Fruit fly (Drosophila melanogaster) whole organism, adult: ENCODE data around the gene CG12219.

Experiments
- CG11617 ChIP-seq: fragments of 200-800 bp; sonication (Bioruptor generic); optimal IDR thresholded peaks from 2 replicates; lab custom pipeline; 2017; ENCODE audit warnings: mild to moderate bottlenecking, missing biosample characterization, missing genetic modification reagents, missing genetic modification characterization
- CG12768 ChIP-seq: fragments of 200-800 bp; sonication (Bioruptor generic); optimal IDR thresholded peaks from 2 replicates; lab custom pipeline; 2017; ENCODE audit warnings: missing biosample characterization, missing genetic modification characterization, mild to moderate bottlenecking, moderate library complexity, missing genetic modification reagents
- CG14711 ChIP-seq: fragments of 200-800 bp; sonication (Bioruptor generic); optimal IDR thresholded peaks from 2 replicates; lab custom pipeline; 2018; ENCODE audit warnings: missing biosample characterization, mild to moderate bottlenecking, missing genetic modification characterization, moderate library complexity
- CG33017 ChIP-seq: fragments of 200-800 bp; sonication (Bioruptor generic); optimal IDR thresholded peaks from 2 replicates; lab custom pipeline; 2018; ENCODE audit warnings: missing biosample characterization, mild to moderate bottlenecking, missing genetic modification characterization, moderate library complexity
- Clk ChIP-seq: fragments of 200-800 bp; sonication (Bioruptor generic); optimal IDR thresholded peaks from 2 replicates; lab custom pipeline; 2017; ENCODE audit warnings: missing biosample characterization, missing genetic modification characterization
- Hr96 ChIP-seq: fragments of 200-800 bp; sonication (Bioruptor generic); optimal IDR thresholded peaks from 2 replicates; lab custom pipeline; 2016; ENCODE audit warnings: missing biosample characterization, missing genetic modification characterization
- cic ChIP-seq: fragments of 200-800 bp; sonication (Bioruptor generic); optimal IDR thresholded peaks from 2 replicates; lab custom pipeline; 2017; ENCODE audit warnings: missing biosample characterization, mild to moderate bottlenecking, missing genetic modification characterization, moderate library complexity
- kay ChIP-seq: fragments of 200-800 bp; sonication (Bioruptor generic); peaks from one replicate; lab custom pipeline; 2016; ENCODE audit warnings: missing biosample characterization, missing genetic modification characterization, borderline replicate concordance
- ovo ChIP-seq: fragments of 200-800 bp; sonication (Bioruptor generic); optimal IDR thresholded peaks from 2 replicates; lab custom pipeline; 2016; ENCODE audit warnings: missing biosample characterization, missing genetic modification characterization
- pad ChIP-seq: fragments of 200-800 bp; sonication (Bioruptor generic); optimal IDR thresholded peaks from 3 replicates; lab custom pipeline; 2017; ENCODE audit warnings: missing biosample characterization, missing genetic modification characterization, mild to moderate bottlenecking, moderate library complexity, missing genetic modification reagents
- tj ChIP-seq: fragments of 200-800 bp; sonication (Bioruptor generic); optimal IDR thresholded peaks from 3 replicates; lab custom pipeline; 2017; ENCODE audit warnings: missing biosample characterization, mild to moderate bottlenecking, missing genetic modification characterization, moderate library complexity

- TF ChIP-seq ovo (GFP tag; lab: Kevin White, UChicago), result no peak
- no peak for TF ChIP-seq Clk
- no peak for TF ChIP-seq kay (GFP tag; lab: Kevin White, UChicago)
- peak; percentile 36 for TF ChIP-seq CG14711 (tag; lab: Kevin White, UChicago)
- peak; percentile 67 for TF ChIP-seq cic
- no peak for TF ChIP-seq pad
- no peak for TF ChIP-seq CG12768 (GFP tag; lab: Kevin White, UChicago)
- no peak for TF ChIP-seq CG33017
- no peak for TF ChIP-seq Hr96 (GFP tag; lab: Kevin White, UChicago)
- no peak for TF ChIP-seq CG11617
- no peak for TF ChIP-seq tj (GFP tag; lab: Kevin White, UChicago)
Measured at dm6 chrX:6346153-6346552, 45.1 kb upstream of the CG12219 start.
